Worm (Caenorhabditis elegans): ENCODE results near the gene F49H12.7.
"Not testable (repeated sequence)": the region's sequence is repeated elsewhere in the genome, so short reads cannot be mapped to it uniquely, and the experiment has no call there.

The F49H12.7 gene

DNA sequence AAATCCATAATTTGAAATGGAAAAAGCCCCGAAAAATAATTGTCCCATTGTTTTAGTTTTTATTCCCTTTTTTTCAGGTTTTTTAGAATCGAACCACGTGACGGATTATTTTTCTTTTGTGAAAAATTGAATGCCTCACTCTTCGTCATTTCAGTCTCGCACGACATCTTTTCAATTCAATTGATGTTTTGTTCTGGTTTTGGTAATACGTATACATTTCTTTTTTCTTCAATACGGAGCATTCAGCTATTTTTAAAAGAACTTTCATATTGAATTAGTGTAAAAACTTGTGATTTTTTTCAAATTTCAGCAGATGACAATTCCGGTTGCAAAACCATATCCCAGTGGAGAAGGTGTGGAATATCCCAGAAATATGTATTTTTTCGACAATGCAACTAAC lies at the start of gene F49H12.7:
F49H12.7 (plus strand) TSS at position 301 of the 400 bp plus-strand sequence.
- TF ChIP-seq ama-1 (optimal IDR thresholded peaks at IDR 0.05) (no peak), B0310.2 (tag; optimal IDR thresholded peaks at IDR 0.05) (no peak), ceh-13 (GFP tag; optimal IDR thresholded peaks at IDR 0.05) (no peak), ets-7 (tag; optimal IDR thresholded peaks at IDR 0.05) (no peak), F13C5.2 (tag; optimal IDR thresholded peaks at IDR 0.05) (no peak), flt-1 (GFP tag; IDR thresholded peaks at IDR 0.05) (no peak), sea-1 (GFP tag; conservative IDR thresholded peaks at IDR 0.05) (no peak), tbx-11 (GFP tag; IDR thresholded peaks at IDR 0.05) (no peak), aly-1 (tag; optimal IDR thresholded peaks at IDR 0.05) (no peak)

DNA sequence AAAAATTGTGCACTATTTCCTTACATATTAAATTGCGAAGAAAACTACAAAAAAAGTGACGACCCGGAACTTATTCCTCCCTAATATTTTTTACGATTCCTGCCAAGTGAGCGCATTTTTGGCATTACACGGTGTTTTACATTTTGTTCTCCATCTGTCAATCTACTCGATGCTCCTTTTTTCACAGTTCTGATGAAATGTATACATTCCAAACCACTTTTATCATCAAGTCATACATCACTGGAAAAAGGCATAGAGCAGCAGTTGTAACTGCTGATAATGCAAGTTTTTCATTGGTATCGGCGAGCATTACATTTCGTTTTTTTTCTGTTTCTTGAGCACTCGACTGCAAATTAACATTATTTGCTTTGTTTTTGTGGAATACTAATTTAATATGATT lies 46.6 kb upstream of the F49H12.7 start:
- TF ChIP-seq sea-1 (GFP tag; conservative IDR thresholded peaks at IDR 0.05) (no peak), B0310.2 (tag; optimal IDR thresholded peaks at IDR 0.05) (no peak), tra-4 (tag; optimal IDR thresholded peaks at IDR 0.05) (no peak), hmg-4 (GFP tag; optimal IDR thresholded peaks at IDR 0.05) (no peak)

DNA sequence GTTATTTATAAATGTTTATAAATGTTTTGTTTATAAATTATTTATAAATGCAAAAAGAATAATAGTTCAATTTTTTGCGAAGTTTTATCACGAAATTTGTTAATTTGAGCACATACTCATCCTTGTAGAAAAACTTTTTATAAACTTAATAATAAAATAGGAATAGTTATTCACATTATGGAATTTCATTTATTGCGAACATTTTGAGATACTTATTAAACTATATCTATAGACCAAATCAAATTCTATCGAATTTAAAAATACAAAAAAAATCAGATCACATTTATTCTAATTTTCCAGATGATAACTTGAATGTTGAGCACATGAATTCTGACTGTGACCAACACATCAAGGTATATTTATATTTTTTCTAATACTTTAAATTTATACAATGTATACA lies 46.0 kb upstream of the F49H12.7 start, which contains the start of gene Y102A11A.3:
Y102A11A.3 (plus strand) TSS at position 301 of the 400 bp plus-strand sequence.
- TF ChIP-seq flt-1 (GFP tag; IDR thresholded peaks at IDR 0.05) (no peak), scrt-1 (GFP tag; IDR thresholded peaks at IDR 0.05) (no peak), hmg-4 (GFP tag; optimal IDR thresholded peaks at IDR 0.05) (no peak), pes-1 (GFP tag; IDR thresholded peaks at IDR 0.05) (no peak), tbx-11 (GFP tag; IDR thresholded peaks at IDR 0.05) (no peak)

DNA sequence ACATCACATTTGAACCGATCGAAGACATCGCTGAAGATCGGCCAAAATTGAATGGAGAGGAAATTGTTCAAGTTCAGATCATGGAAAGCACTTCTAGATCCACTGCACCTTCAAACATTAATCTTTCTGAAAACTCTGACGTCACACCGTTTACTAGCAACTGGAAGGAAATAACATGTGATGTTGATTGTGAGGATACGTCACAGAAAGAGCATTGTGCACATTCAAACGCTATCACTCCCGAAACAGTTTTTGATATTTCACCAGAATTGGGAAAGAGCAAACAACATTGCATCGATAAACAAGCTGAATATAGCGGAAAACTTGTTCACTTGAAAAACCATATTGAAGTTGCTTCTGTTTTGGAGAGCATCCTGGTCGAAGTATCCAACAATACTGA lies 43.3 kb upstream of the F49H12.7 start:
- TF ChIP-seq scrt-1 (GFP tag; IDR thresholded peaks at IDR 0.05) (no peak), tbx-11 (GFP tag; IDR thresholded peaks at IDR 0.05) (no peak), ets-7 (tag; optimal IDR thresholded peaks at IDR 0.05) (no peak), B0310.2 (tag; optimal IDR thresholded peaks at IDR 0.05) (no peak), F13C5.2 (tag; optimal IDR thresholded peaks at IDR 0.05) (no peak), ceh-36 (tag; optimal IDR thresholded peaks at IDR 0.05) (no peak), ama-1 (optimal IDR thresholded peaks at IDR 0.05) (no peak), sea-1 (GFP tag; conservative IDR thresholded peaks at IDR 0.05) (no peak), aly-1 (tag; optimal IDR thresholded peaks at IDR 0.05) (no peak), flt-1 (GFP tag; IDR thresholded peaks at IDR 0.05) (no peak)

DNA sequence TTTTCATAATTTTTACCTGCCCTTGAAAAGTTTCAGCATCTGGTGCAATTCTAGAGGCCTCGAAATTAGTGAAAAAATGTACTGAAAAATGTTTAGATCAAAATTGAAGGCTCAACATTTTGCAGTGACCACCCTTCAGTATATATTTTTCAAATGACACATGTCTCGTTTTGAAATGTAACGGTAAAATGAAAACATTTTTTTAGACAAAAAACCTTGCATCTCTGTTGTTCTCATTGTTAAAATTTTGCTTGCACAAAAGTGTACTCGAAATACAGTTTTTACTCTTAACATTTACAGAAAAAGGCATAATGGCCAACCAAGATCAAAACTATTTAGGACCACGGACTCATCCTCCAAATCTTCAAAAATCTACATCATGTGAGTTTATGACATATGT lies 38.5 kb upstream of the F49H12.7 start, which contains the start of gene Y102A11A.2:
Y102A11A.2 (plus strand) TSS at position 301 of the 400 bp plus-strand sequence.
- TF ChIP-seq ceh-13 (GFP tag; optimal IDR thresholded peaks at IDR 0.05); ets-7 (tag; optimal IDR thresholded peaks at IDR 0.05); hmbx-1 (tag; optimal IDR thresholded peaks at IDR 0.05): not testable (repeated sequence)

DNA sequence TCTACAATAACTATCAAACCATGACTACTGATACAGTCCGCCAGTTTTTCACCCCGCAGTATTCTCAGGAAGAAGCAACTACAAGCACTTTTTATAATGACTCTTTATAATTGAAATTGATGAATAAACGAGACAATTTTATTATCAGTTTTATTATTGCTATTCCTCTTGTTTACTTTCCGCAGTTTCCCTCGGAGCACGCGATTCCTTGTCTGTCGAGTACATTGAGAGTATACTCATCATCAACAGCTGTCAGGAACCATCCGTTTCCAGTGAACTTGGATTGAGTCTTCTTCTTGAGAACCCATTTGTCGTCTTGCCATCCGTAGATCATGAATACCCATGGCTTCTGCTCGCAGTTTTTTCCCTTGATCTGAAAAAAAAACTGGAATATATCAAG lies 34.0 kb upstream of the F49H12.7 start:
- TF ChIP-seq ceh-36 (tag; optimal IDR thresholded peaks at IDR 0.05) (no peak), hmbx-1 (tag; optimal IDR thresholded peaks at IDR 0.05) (no peak), pes-1 (GFP tag; IDR thresholded peaks at IDR 0.05) (no peak), flt-1 (GFP tag; IDR thresholded peaks at IDR 0.05) (no peak), ceh-13 (GFP tag; optimal IDR thresholded peaks at IDR 0.05) (no peak), sea-1 (GFP tag; conservative IDR thresholded peaks at IDR 0.05) (no peak), aly-1 (tag; optimal IDR thresholded peaks at IDR 0.05) (no peak), ets-7 (tag; optimal IDR thresholded peaks at IDR 0.05) (no peak), tbx-37 (GFP tag; conservative IDR thresholded peaks at IDR 0.05) (no peak), B0310.2 (tag; optimal IDR thresholded peaks at IDR 0.05) (no peak), hnd-1 (tag; optimal IDR thresholded peaks at IDR 0.05) (no peak), tra-4 (tag; optimal IDR thresholded peaks at IDR 0.05) (no peak), scrt-1 (GFP tag; IDR thresholded peaks at IDR 0.05) (no peak), F13C5.2 (tag; optimal IDR thresholded peaks at IDR 0.05) (no peak), hmg-4 (GFP tag; optimal IDR thresholded peaks at IDR 0.05) (no peak), ama-1 (optimal IDR thresholded peaks at IDR 0.05) (no peak), tbx-11 (GFP tag; IDR thresholded peaks at IDR 0.05) (no peak)

DNA sequence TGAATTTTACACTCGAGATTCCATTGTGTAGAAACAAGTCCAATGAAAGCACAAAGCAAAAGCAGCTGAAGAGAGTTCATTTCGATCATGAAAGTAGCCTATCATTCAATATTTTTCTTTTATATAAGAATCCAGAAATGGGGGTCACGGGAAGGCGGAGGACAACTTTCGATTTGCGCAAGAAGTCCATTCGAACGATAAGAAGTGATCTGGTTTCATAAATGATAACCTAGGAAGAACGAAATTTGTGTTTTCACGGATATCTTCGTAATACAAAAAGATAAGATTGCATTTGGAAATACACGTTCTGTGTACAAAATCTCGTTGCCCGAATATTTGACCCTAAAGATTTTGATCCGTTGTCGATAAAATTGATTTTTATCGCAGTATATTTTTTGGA lies 33.4 kb upstream of the F49H12.7 start, which contains the start of gene Y102A11A.5:
Y102A11A.5 (minus strand) TSS at position 175 of the 400 bp plus-strand sequence.
- TF ChIP-seq ama-1 (optimal IDR thresholded peaks at IDR 0.05) = no peak
- TF ChIP-seq hnd-1 (tag; optimal IDR thresholded peaks at IDR 0.05) = no peak
- no peak for TF ChIP-seq sea-1 (GFP tag; conservative IDR thresholded peaks at IDR 0.05)
- no peak for TF ChIP-seq ets-7 (tag; optimal IDR thresholded peaks at IDR 0.05)
- TF ChIP-seq scrt-1 (GFP tag; IDR thresholded peaks at IDR 0.05) = no peak
- TF ChIP-seq tbx-11 (GFP tag; IDR thresholded peaks at IDR 0.05) = no peak
- TF ChIP-seq hmbx-1 (tag; optimal IDR thresholded peaks at IDR 0.05) = no peak
- no peak for TF ChIP-seq aly-1 (tag; optimal IDR thresholded peaks at IDR 0.05)

DNA sequence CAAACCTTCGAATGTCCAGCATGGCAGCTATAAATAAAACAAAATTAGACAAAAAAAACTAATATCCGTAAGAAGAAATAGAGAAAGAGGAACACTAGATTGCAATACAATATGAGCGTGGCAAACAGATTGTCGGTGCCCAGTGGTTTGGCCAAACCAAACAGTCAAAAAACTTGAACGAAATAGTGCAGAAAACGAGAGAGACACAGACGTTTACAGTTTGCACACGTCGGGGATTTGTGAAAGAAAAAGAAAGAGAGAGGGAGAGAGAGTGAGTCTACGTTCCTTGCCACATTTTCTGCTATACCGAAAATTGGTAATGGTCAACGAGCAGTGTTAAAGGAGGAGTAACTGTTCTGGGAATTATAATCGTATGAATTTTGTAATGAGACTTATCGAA lies 29.7 kb upstream of the F49H12.7 start, which contains the start of gene ergi-1:
ergi-1 (minus strand) TSS at position 101 of the 400 bp plus-strand sequence.
- TF ChIP-seq scrt-1 (GFP tag; IDR thresholded peaks at IDR 0.05) (no peak), ets-7 (tag; optimal IDR thresholded peaks at IDR 0.05) (no peak), tra-4 (tag; optimal IDR thresholded peaks at IDR 0.05) (no peak), sea-1 (GFP tag; conservative IDR thresholded peaks at IDR 0.05) (no peak), flt-1 (GFP tag; IDR thresholded peaks at IDR 0.05) (no peak), pes-1 (GFP tag; IDR thresholded peaks at IDR 0.05) (no peak), F13C5.2 (tag; optimal IDR thresholded peaks at IDR 0.05) (no peak), tbx-11 (GFP tag; IDR thresholded peaks at IDR 0.05) (no peak), hnd-1 (tag; optimal IDR thresholded peaks at IDR 0.05) (no peak), ama-1 (optimal IDR thresholded peaks at IDR 0.05) (no peak)

DNA sequence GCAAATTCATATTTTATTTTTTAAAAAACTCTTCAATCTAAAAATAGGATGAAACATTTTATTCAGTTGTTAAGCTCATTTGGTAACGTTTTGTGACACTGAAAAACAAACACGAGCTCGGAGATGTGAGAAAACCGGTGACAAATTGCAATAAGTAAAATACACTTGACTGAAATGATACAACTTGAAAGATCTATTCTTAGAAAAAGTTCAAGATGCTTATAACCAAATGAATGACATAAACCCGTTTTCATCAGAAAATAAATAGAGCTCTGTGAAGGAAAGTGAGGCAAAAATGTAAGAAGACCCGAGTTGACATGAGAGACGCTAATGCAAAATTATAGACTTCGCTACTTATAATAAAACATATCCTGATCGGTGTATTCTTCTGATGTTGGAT lies 25.5 kb upstream of the F49H12.7 start, which contains the start of gene smex-2:
smex-2 (minus strand) TSS at position 101 of the 400 bp plus-strand sequence.
- TF ChIP-seq ceh-13 (GFP tag; optimal IDR thresholded peaks at IDR 0.05) (no peak), hmg-4 (GFP tag; optimal IDR thresholded peaks at IDR 0.05) (no peak), flt-1 (GFP tag; IDR thresholded peaks at IDR 0.05) (no peak), pes-1 (GFP tag; IDR thresholded peaks at IDR 0.05) (no peak), hmbx-1 (tag; optimal IDR thresholded peaks at IDR 0.05) (no peak), hnd-1 (tag; optimal IDR thresholded peaks at IDR 0.05) (no peak), sea-1 (GFP tag; conservative IDR thresholded peaks at IDR 0.05) (no peak), tra-4 (tag; optimal IDR thresholded peaks at IDR 0.05) (no peak), scrt-1 (GFP tag; IDR thresholded peaks at IDR 0.05) (no peak), tbx-37 (GFP tag; conservative IDR thresholded peaks at IDR 0.05) (no peak)

Measured in whole organism, early embryonic.